Worm (Caenorhabditis elegans): ENCODE measurements around the gene rfip-2.

DNA sequence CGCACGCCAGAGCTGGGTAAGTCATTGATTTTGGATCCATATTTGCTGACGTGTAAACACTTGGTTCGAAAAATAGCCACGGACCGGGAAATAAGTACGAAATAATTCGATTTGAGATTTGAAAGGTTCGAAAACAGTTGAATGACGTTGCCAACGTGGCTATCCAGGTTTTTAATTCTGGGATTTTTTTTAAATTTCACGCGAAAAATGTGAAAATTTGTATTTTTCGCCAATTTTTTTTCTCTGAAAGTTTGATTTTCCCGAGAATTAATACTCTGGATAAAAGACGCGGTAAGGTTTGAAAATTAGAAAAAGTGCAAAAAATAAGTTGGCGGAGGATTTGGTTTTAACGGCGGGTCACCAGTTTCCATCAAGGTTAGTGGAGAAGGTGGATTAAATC lies 17.2 kb downstream of the rfip-2 start, which contains the start of gene fbxc-48:
- TF ChIP-seq hmbx-1 (tag; optimal IDR thresholded peaks at IDR 0.05) (no peak), sea-1 (GFP tag; conservative IDR thresholded peaks at IDR 0.05) (no peak), ama-1 (optimal IDR thresholded peaks at IDR 0.05) (no peak), flt-1 (GFP tag; IDR thresholded peaks at IDR 0.05) (no peak), ceh-13 (GFP tag; optimal IDR thresholded peaks at IDR 0.05) (no peak), hnd-1 (tag; optimal IDR thresholded peaks at IDR 0.05) (no peak), F13C5.2 (tag; optimal IDR thresholded peaks at IDR 0.05) (no peak), ets-7 (tag; optimal IDR thresholded peaks at IDR 0.05) (no peak), tra-4 (tag; optimal IDR thresholded peaks at IDR 0.05) (no peak), scrt-1 (GFP tag; IDR thresholded peaks at IDR 0.05) (no peak), tbx-11 (GFP tag; IDR thresholded peaks at IDR 0.05) (no peak), tbx-37 (GFP tag; conservative IDR thresholded peaks at IDR 0.05) (no peak)

All from whole organism, early embryonic.